Fruit fly (Drosophila melanogaster) whole organism, embryonic: ENCODE data around the gene CG5381.
A peak's percentile ranks its signal among the peaks of the same experiment; 100 is the strongest.

Experiments
- Antp ChIP-seq: fragments of 200-800 bp; sonication (Bioruptor generic); optimal IDR thresholded peaks from 3 replicates; lab custom pipeline; 2016; ENCODE audit warnings: missing biosample characterization, missing genetic modification characterization
- B-H2 ChIP-seq: fragments of 200-800 bp; sonication (Bioruptor generic); optimal IDR thresholded peaks from 2 replicates; lab custom pipeline; 2018; ENCODE audit warnings: missing biosample characterization, mild to moderate bottlenecking, missing genetic modification characterization
- CG10431 ChIP-seq: fragments of 200-800 bp; sonication (Bioruptor generic); optimal IDR thresholded peaks from 3 replicates; lab custom pipeline; 2018; ENCODE audit warnings: missing biosample characterization, mild to moderate bottlenecking, missing genetic modification characterization
- CG10462 ChIP-seq: fragments of 200-800 bp; sonication (Bioruptor generic); optimal IDR thresholded peaks from 2 replicates; lab custom pipeline; 2016; ENCODE audit warnings: missing biosample characterization, missing genetic modification characterization
- CG11560 ChIP-seq: fragments of 200-800 bp; sonication (Bioruptor generic); IDR thresholded peaks from 3 replicates; pipeline ENCODE4 v1.3.6; 2022; ENCODE audit warnings: missing biosample characterization, missing genetic modification characterization
- CG12299 ChIP-seq: fragments of 200-800 bp; sonication (Bioruptor generic); optimal IDR thresholded peaks from 2 replicates; lab custom pipeline; 2018; ENCODE audit warnings: missing biosample characterization, mild to moderate bottlenecking, missing genetic modification characterization
- CG1233 ChIP-seq: fragments of 200-800 bp; sonication (Bioruptor generic); optimal IDR thresholded peaks from 4 replicates; lab custom pipeline; 2018; ENCODE audit warnings: missing biosample characterization, mild to moderate bottlenecking, missing genetic modification characterization
- CG12391 ChIP-seq: fragments of 200-800 bp; sonication (Bioruptor generic); optimal IDR thresholded peaks from 3 replicates; lab custom pipeline; 2018; ENCODE audit warnings: missing biosample characterization, mild to moderate bottlenecking, missing genetic modification characterization, moderate library complexity
- CG1647 ChIP-seq: fragments of 200-800 bp; sonication (Bioruptor generic); optimal IDR thresholded peaks from 3 replicates; lab custom pipeline; 2016; ENCODE audit warnings: missing biosample characterization, missing genetic modification characterization
- CG16813 ChIP-seq: fragments of 200-800 bp; sonication (Bioruptor generic); IDR thresholded peaks from 3 replicates; pipeline ENCODE4 v1.3.6; 2022; ENCODE audit warnings: missing biosample characterization, missing genetic modification characterization; ENCODE audit not compliant: partially characterized antibody
- CG18262 ChIP-seq: fragments of 200-800 bp; optimal IDR thresholded peaks from 3 replicates; lab custom pipeline; 2019; ENCODE audit warnings: missing biosample characterization, mild to moderate bottlenecking, missing genetic modification characterization, moderate library complexity
- CG1832 ChIP-seq: fragments of 200-800 bp; sonication (Bioruptor generic); optimal IDR thresholded peaks from 2 replicates; lab custom pipeline; 2017; ENCODE audit warnings: missing biosample characterization, mild to moderate bottlenecking, missing genetic modification characterization, inconsistent platforms
- CG32772 ChIP-seq: fragments of 200-800 bp; sonication (Bioruptor generic); IDR thresholded peaks from 2 replicates; pipeline ENCODE4 v1.3.6; 2022; ENCODE audit warnings: missing biosample characterization, missing genetic modification characterization
- CG42726 ChIP-seq: fragments of 200-800 bp; sonication (Bioruptor generic); IDR thresholded peaks from 2 replicates; pipeline ENCODE4 v1.3.6; 2022; ENCODE audit warnings: missing biosample characterization, missing genetic modification characterization; ENCODE audit not compliant: partially characterized antibody
- CG9797 ChIP-seq: fragments of 200-800 bp; sonication (Bioruptor generic); optimal IDR thresholded peaks from 3 replicates; lab custom pipeline; 2018; ENCODE audit warnings: missing biosample characterization, mild to moderate bottlenecking, missing genetic modification characterization
- CG9932 ChIP-seq: fragments of 200-800 bp; sonication (Bioruptor generic); IDR thresholded peaks from 2 replicates; pipeline ENCODE4 v1.3.6; 2022; ENCODE audit warnings: missing biosample characterization, missing genetic modification characterization
- D ChIP-seq, 2 experiments: fragments of 200-800 bp in 1 of 2; fragments of >200 bp in 1 of 2; sonication (Bioruptor generic) in 1 of 2; optimal IDR thresholded peaks; 2 replicates in 1 of 2; 3 replicates in 1 of 2; lab custom pipeline; 2017; ENCODE audit warnings: mild to moderate bottlenecking in 1 of 2, missing biosample characterization in 1 of 2, missing genetic modification characterization in 1 of 2, missing genetic modification reagents in 1 of 2
- D19B ChIP-seq: fragments of 200-800 bp; sonication (Bioruptor generic); optimal IDR thresholded peaks from 2 replicates; lab custom pipeline; 2017; ENCODE audit warnings: missing biosample characterization, mild to moderate bottlenecking, missing genetic modification characterization
- Dad ChIP-seq: fragments of 200-800 bp; sonication (Bioruptor generic); optimal IDR thresholded peaks from 3 replicates; lab custom pipeline; 2016; ENCODE audit warnings: missing biosample characterization, missing genetic modification characterization
- Dek ChIP-seq: fragments of 200-800 bp; sonication (Bioruptor generic); optimal IDR thresholded peaks from 3 replicates; lab custom pipeline; 2019; ENCODE audit warnings: missing biosample characterization, mild to moderate bottlenecking, missing genetic modification characterization, moderate library complexity
- Drgx ChIP-seq: fragments of 200-800 bp; sonication (Bioruptor generic); IDR thresholded peaks from 2 replicates; pipeline ENCODE4 v1.3.6; 2022; ENCODE audit warnings: missing biosample characterization, missing genetic modification characterization
- Elba2 ChIP-seq: fragments of 200-800 bp; sonication (Bioruptor generic); optimal IDR thresholded peaks from 3 replicates; lab custom pipeline; 2016; ENCODE audit warnings: missing biosample characterization, missing genetic modification characterization
- Fer3 ChIP-seq: fragments of 200-800 bp; sonication (Bioruptor generic); optimal IDR thresholded peaks from 2 replicates; lab custom pipeline; 2018; ENCODE audit warnings: missing biosample characterization, mild to moderate bottlenecking, missing genetic modification characterization, moderate library complexity
- HLH4C ChIP-seq: fragments of 200-800 bp; sonication (Bioruptor generic); IDR thresholded peaks from 3 replicates; pipeline ENCODE4 v1.3.6; 2022; ENCODE audit warnings: missing biosample characterization, missing genetic modification characterization; ENCODE audit not compliant: partially characterized antibody
- Hand ChIP-seq: fragments of 200-800 bp; sonication (Bioruptor generic); optimal IDR thresholded peaks from 2 replicates; lab custom pipeline; 2017; ENCODE audit warnings: mild to moderate bottlenecking, missing biosample characterization, missing genetic modification reagents, missing genetic modification characterization
- Meics ChIP-seq: fragments of 200-800 bp; sonication (Bioruptor generic); optimal IDR thresholded peaks from 2 replicates; lab custom pipeline; 2017; ENCODE audit warnings: missing biosample characterization, mild to moderate bottlenecking, missing genetic modification characterization
- Mrtf ChIP-seq: fragments of 200-800 bp; sonication (Bioruptor generic); IDR thresholded peaks from 3 replicates; pipeline ENCODE4 v1.3.6; 2022; ENCODE audit warnings: missing biosample characterization, missing genetic modification characterization
- Ravus ChIP-seq: fragments of 200-800 bp; sonication (Bioruptor generic); IDR thresholded peaks from 2 replicates; pipeline ENCODE4 v1.3.6; 2022; ENCODE audit warnings: missing biosample characterization, missing genetic modification characterization
- Rfx ChIP-seq: fragments of 200-800 bp; sonication (Bioruptor generic); IDR thresholded peaks from 2 replicates; pipeline ENCODE4 v1.3.6; 2022; ENCODE audit warnings: missing biosample characterization, missing genetic modification characterization
- Xbp1 ChIP-seq: fragments of 200-800 bp; sonication (Bioruptor generic); optimal IDR thresholded peaks from 3 replicates; lab custom pipeline; 2016; ENCODE audit warnings: missing biosample characterization, mild to moderate bottlenecking, missing genetic modification characterization
- aop ChIP-seq: fragments of 200-800 bp; sonication (Bioruptor generic); IDR thresholded peaks from 2 replicates; pipeline ENCODE4 v1.3.6; 2022; ENCODE audit warnings: missing biosample characterization, missing genetic modification characterization
- ase ChIP-seq: fragments of 200-800 bp; sonication (Bioruptor generic); IDR thresholded peaks from 3 replicates; pipeline ENCODE4 v1.3.6; 2022; ENCODE audit warnings: missing biosample characterization, missing genetic modification characterization
- bab2 ChIP-seq: fragments of 200-800 bp; sonication (Bioruptor generic); optimal IDR thresholded peaks from 2 replicates; lab custom pipeline; 2016; ENCODE audit warnings: missing biosample characterization, missing genetic modification characterization
- cato ChIP-seq: fragments of 200-800 bp; sonication (Bioruptor generic); optimal IDR thresholded peaks from 2 replicates; lab custom pipeline; 2016; ENCODE audit warnings: missing biosample characterization, missing genetic modification characterization, borderline replicate concordance
- ci ChIP-seq: fragments of 200-800 bp; sonication (Bioruptor generic); IDR thresholded peaks from 3 replicates; pipeline ENCODE4 v1.3.6; 2022; ENCODE audit warnings: missing biosample characterization, missing genetic modification characterization
- dm ChIP-seq: fragments of 200-800 bp; sonication (Bioruptor generic); optimal IDR thresholded peaks from 3 replicates; lab custom pipeline; 2016; ENCODE audit warnings: missing biosample characterization, missing genetic modification characterization
- dysf ChIP-seq: fragments of 200-800 bp; sonication (Bioruptor generic); IDR thresholded peaks from 3 replicates; pipeline ENCODE4 v1.3.6; 2022; ENCODE audit warnings: missing biosample characterization, missing genetic modification characterization
- ftz-f1 ChIP-seq: fragments of 200-800 bp; sonication (Bioruptor generic); optimal IDR thresholded peaks from 2 replicates; lab custom pipeline; 2016; ENCODE audit warnings: missing biosample characterization, missing genetic modification characterization
- gem ChIP-seq: fragments of 200-800 bp; sonication (Bioruptor generic); optimal IDR thresholded peaks from 2 replicates; lab custom pipeline; 2019; ENCODE audit warnings: missing biosample characterization, mild to moderate bottlenecking, missing genetic modification characterization, moderate library complexity
- inv ChIP-seq: fragments of 200-800 bp; sonication (Bioruptor generic); IDR thresholded peaks from 2 replicates; pipeline ENCODE4 v1.3.6; 2022; ENCODE audit warnings: missing biosample characterization, missing genetic modification characterization; ENCODE audit not compliant: partially characterized antibody
- ken ChIP-seq: fragments of 200-800 bp; sonication (Bioruptor generic); IDR thresholded peaks from 3 replicates; pipeline ENCODE4 v1.3.6; 2022; ENCODE audit warnings: missing biosample characterization, missing genetic modification characterization
- knrl ChIP-seq: fragments of 200-800 bp; sonication (Bioruptor generic); IDR thresholded peaks from 3 replicates; pipeline ENCODE4 v1.3.6; 2022; ENCODE audit warnings: missing biosample characterization, missing genetic modification characterization; ENCODE audit not compliant: partially characterized antibody
- p53 ChIP-seq: fragments of 200-800 bp; sonication (Bioruptor generic); optimal IDR thresholded peaks from 2 replicates; lab custom pipeline; 2016; ENCODE audit warnings: missing biosample characterization, missing genetic modification characterization
- seq ChIP-seq: fragments of 200-800 bp; sonication (Bioruptor generic); IDR thresholded peaks from 2 replicates; pipeline ENCODE4 v1.3.6; 2022; ENCODE audit warnings: missing biosample characterization, missing genetic modification characterization
- shn ChIP-seq: fragments of 200-800 bp; sonication (Bioruptor generic); optimal IDR thresholded peaks from 3 replicates; lab custom pipeline; 2016; ENCODE audit warnings: missing biosample characterization, missing genetic modification characterization
- slou ChIP-seq: fragments of 200-800 bp; sonication (Bioruptor generic); optimal IDR thresholded peaks from 3 replicates; lab custom pipeline; 2016; ENCODE audit warnings: missing biosample characterization, missing genetic modification characterization
- ssp ChIP-seq: fragments of 200-800 bp; sonication (Bioruptor generic); IDR thresholded peaks from 2 replicates; pipeline ENCODE4 v1.3.6; 2022; ENCODE audit warnings: missing biosample characterization, missing genetic modification characterization
- tap ChIP-seq: fragments of 200-800 bp; optimal IDR thresholded peaks from 3 replicates; lab custom pipeline; 2019; ENCODE audit warnings: missing biosample characterization, mild to moderate bottlenecking, missing genetic modification characterization, moderate library complexity
- tx ChIP-seq: fragments of 200-800 bp; sonication (Bioruptor generic); optimal IDR thresholded peaks from 2 replicates; lab custom pipeline; 2016; ENCODE audit warnings: missing biosample characterization, missing genetic modification characterization
- wor ChIP-seq: fragments of 200-800 bp; sonication (Bioruptor generic); IDR thresholded peaks from 2 replicates; pipeline ENCODE4 v1.3.6; 2022; ENCODE audit warnings: missing biosample characterization, missing genetic modification characterization
- zen ChIP-seq: fragments of 200-800 bp; sonication (Bioruptor generic); optimal IDR thresholded peaks from 3 replicates; lab custom pipeline; 2018; ENCODE audit warnings: missing biosample characterization, mild to moderate bottlenecking, missing genetic modification characterization, moderate library complexity

CG5381 gene

dm6 chr2L:10356508-10356907 lies 33.6 kb upstream of the CG5381 start, which contains the start of the genes CtsL4 and ClpP (continued):
- TF ChIP-seq ase (GFP tag; lab: Robert Waterston, UW) (peak; percentile 26; the same call in 1 of the 3 replicates), tap (tag; lab: Kevin White, UChicago) (no peak), D (optimal IDR thresholded peaks at IDR 0.05; lab: Kevin White, UChicago) (no peak), D (GFP tag; optimal IDR thresholded peaks at IDR 0.05; lab: Kevin White, UChicago) (peak; percentile 35), Ravus (GFP tag; lab: Robert Waterston, UW) (no peak), CG18262 (tag; lab: Kevin White, UChicago) (peak; percentile 57), cato (peak; percentile 14), ci (GFP tag; lab: Robert Waterston, UW) (peak; percentile 49; the same call in 1 of the 3 replicates), CG10431 (GFP tag; lab: Kevin White, UChicago) (peak; percentile 87), zen (tag; lab: Kevin White, UChicago) (peak; percentile 46), Meics (GFP tag; lab: Kevin White, UChicago) (no peak), p53 (GFP tag; lab: Kevin White, UChicago) (no peak), CG1647 (no peak), CG1233 (GFP tag; lab: Kevin White, UChicago) (no peak), aop (GFP tag; lab: Robert Waterston, UW) (no peak), dysf (GFP tag; lab: Robert Waterston, UW) (peak; percentile 50; the same call in 2 of the 3 replicates), Hand (no peak), dm (GFP tag; lab: Kevin White, UChicago) (no peak), CG9932 (no peak; the same call in 1 of the 2 replicates), ftz-f1 (GFP tag; lab: Kevin White, UChicago) (no peak), Drgx (GFP tag; lab: Robert Waterston, UW) (no peak), bab2 (no peak), CG16813 (GFP tag; lab: Robert Waterston, UW) (no peak), CG9797 (GFP tag; lab: Kevin White, UChicago) (peak; percentile 1), CG42726 (GFP tag; lab: Robert Waterston, UW) (no peak), gem (tag; lab: Kevin White, UChicago) (no peak), HLH4C (GFP tag; lab: Robert Waterston, UW) (no peak), knrl (GFP tag; lab: Robert Waterston, UW) (no peak), Mrtf (GFP tag; lab: Robert Waterston, UW) (peak; percentile 39; the same call in 1 of the 3 replicates), Rfx (GFP tag; lab: Robert Waterston, UW) (no peak; the same call in 1 of the 2 replicates), Dad (GFP tag; lab: Kevin White, UChicago) (no peak), CG32772 (no peak), Xbp1 (GFP tag; lab: Kevin White, UChicago) (peak; percentile 71), CG12299 (peak; percentile 39), ken (GFP tag; lab: Robert Waterston, UW) (no peak), CG12391 (peak; percentile 64), CG10462 (no peak), Dek (tag; lab: Kevin White, UChicago) (peak; percentile 33), wor (GFP tag; lab: Robert Waterston, UW) (no peak), seq (no peak), D19B (peak; percentile 81), shn (peak; percentile 35), inv (GFP tag; lab: Robert Waterston, UW) (no peak), CG1832 (GFP tag; lab: Kevin White, UChicago) (no peak), Antp (GFP tag; lab: Kevin White, UChicago) (peak; percentile 48), ssp (GFP tag; lab: Robert Waterston, UW) (peak; percentile 97), B-H2 (peak; percentile 55), Elba2 (peak; percentile 59), slou (no peak), CG11560 (tag; lab: Robert Waterston, UW) (no peak), tx (GFP tag; lab: Kevin White, UChicago) (peak; percentile 13), Fer3 (peak; percentile 26)
